Worm (Caenorhabditis elegans) whole organism, mixed stage, embryonic: ENCODE results near the gene W04G3.5.

Experiments used
- M03D4.4 ChIP-seq: sonication (generic microtip); optimal IDR thresholded peaks from 2 replicates; lab custom pipeline; 2017; ENCODE audit warnings: mild to moderate bottlenecking, missing genetic modification characterization, missing compliant biosample characterization
- ceh-39 ChIP-seq: fragments of 150-350 bp; optimal IDR thresholded peaks from 2 replicates; lab custom pipeline; 2014; ENCODE audit warnings: missing biosample characterization, missing genetic modification characterization
- ceh-43 ChIP-seq: fragments of 200-800 bp; sonication (Bioruptor generic); optimal IDR thresholded peaks from 2 replicates; lab custom pipeline; 2018; ENCODE audit warnings: mild to moderate bottlenecking, missing genetic modification characterization, moderate library complexity, missing compliant biosample characterization
- ceh-83 ChIP-seq: fragments of 200-800 bp; sonication (Bioruptor generic); optimal IDR thresholded peaks from 2 replicates; lab custom pipeline; 2018; ENCODE audit warnings: mild to moderate bottlenecking, missing genetic modification characterization, missing compliant biosample characterization
- ces-1 ChIP-seq: fragments of 150-350 bp; optimal IDR thresholded peaks from 2 replicates; lab custom pipeline; 2014; ENCODE audit warnings: missing biosample characterization, missing genetic modification reagents, missing genetic modification characterization
- cnd-1 ChIP-seq: fragments of 200-800 bp; sonication (Bioruptor generic); optimal IDR thresholded peaks from 2 replicates; lab custom pipeline; 2018; ENCODE audit warnings: mild to moderate bottlenecking, missing genetic modification characterization, missing compliant biosample characterization
- drap-1 ChIP-seq: fragments of 200-800 bp; sonication (Bioruptor generic); optimal IDR thresholded peaks from 3 replicates; lab custom pipeline; 2018; ENCODE audit warnings: mild to moderate bottlenecking, missing genetic modification characterization, missing compliant biosample characterization
- elt-1 ChIP-seq: sonication (generic microtip); optimal IDR thresholded peaks from 2 replicates; lab custom pipeline; 2017; ENCODE audit warnings: missing genetic modification characterization, mild to moderate bottlenecking, missing compliant biosample characterization, antibody characterized with exemption, moderate library complexity, borderline replicate concordance; ENCODE audit not compliant: insufficient read depth
- elt-3 ChIP-seq: fragments of 150-350 bp; optimal IDR thresholded peaks from 2 replicates; lab custom pipeline; 2014; ENCODE audit warnings: missing biosample characterization, missing genetic modification characterization
- ham-2 ChIP-seq: fragments of 200-800 bp; sonication (Bioruptor generic); optimal IDR thresholded peaks from 2 replicates; lab custom pipeline; 2018; ENCODE audit warnings: mild to moderate bottlenecking, missing genetic modification characterization, missing compliant biosample characterization
- hlh-1 ChIP-seq: fragments of 150-350 bp; optimal IDR thresholded peaks from 2 replicates; lab custom pipeline; 2014; ENCODE audit warnings: missing biosample characterization, missing genetic modification reagents, missing genetic modification characterization
- lin-13 ChIP-seq: fragments of 150-350 bp; optimal IDR thresholded peaks from 2 replicates; lab custom pipeline; 2014; ENCODE audit warnings: missing biosample characterization, missing genetic modification characterization
- lin-32 ChIP-seq: fragments of 200-800 bp; sonication (Bioruptor generic); optimal IDR thresholded peaks from 2 replicates; lab custom pipeline; 2018; ENCODE audit warnings: mild to moderate bottlenecking, missing genetic modification characterization, missing compliant biosample characterization
- lsy-2 ChIP-seq: fragments of 150-350 bp; optimal IDR thresholded peaks from 2 replicates; lab custom pipeline; 2014; ENCODE audit warnings: missing biosample characterization, missing genetic modification characterization
- mab-5 ChIP-seq: fragments of 150-350 bp; optimal IDR thresholded peaks from 2 replicates; lab custom pipeline; 2014; ENCODE audit warnings: missing biosample characterization, missing genetic modification characterization
- mep-1 ChIP-seq: fragments of 150-350 bp; optimal IDR thresholded peaks from 2 replicates; lab custom pipeline; 2017; ENCODE audit warnings: missing biosample characterization, missing genetic modification reagents, missing genetic modification characterization, inconsistent platforms
- mls-2 ChIP-seq: sonication (generic microtip); optimal IDR thresholded peaks from 2 replicates; lab custom pipeline; 2016; ENCODE audit warnings: mild to moderate bottlenecking, missing genetic modification characterization, moderate library complexity, missing compliant biosample characterization
- nhr-12 ChIP-seq: fragments of 150-350 bp; optimal IDR thresholded peaks from 2 replicates; lab custom pipeline; 2014; ENCODE audit warnings: missing biosample characterization, missing genetic modification characterization
- nhr-2 ChIP-seq: fragments of 150-350 bp; optimal IDR thresholded peaks from 2 replicates; lab custom pipeline; 2014; ENCODE audit warnings: missing biosample characterization, missing genetic modification characterization
- nhr-237 ChIP-seq: fragments of 150-350 bp; optimal IDR thresholded peaks from 2 replicates; lab custom pipeline; 2014; ENCODE audit warnings: missing biosample characterization, missing genetic modification characterization
- nhr-28 ChIP-seq: fragments of 150-350 bp; optimal IDR thresholded peaks from 2 replicates; lab custom pipeline; 2014; ENCODE audit warnings: missing biosample characterization, missing genetic modification characterization
- nhr-76 ChIP-seq: sonication (generic microtip); optimal IDR thresholded peaks from 2 replicates; lab custom pipeline; 2017; ENCODE audit warnings: missing biosample characterization, missing genetic modification characterization
- pha-4 ChIP-seq: fragments of 150-350 bp; optimal IDR thresholded peaks from 2 replicates; lab custom pipeline; 2018; ENCODE audit warnings: missing biosample characterization, missing genetic modification reagents, missing genetic modification characterization
- sem-2 ChIP-seq: fragments of 200-800 bp; sonication (Bioruptor generic); optimal IDR thresholded peaks from 2 replicates; lab custom pipeline; 2018; ENCODE audit warnings: mild to moderate bottlenecking, missing genetic modification characterization, missing compliant biosample characterization
- snpc-4 ChIP-seq: fragments of 150-350 bp; optimal IDR thresholded peaks from 2 replicates; lab custom pipeline; 2014; ENCODE audit warnings: missing biosample characterization, missing genetic modification characterization
- sptf-1 ChIP-seq: sonication (generic microtip); optimal IDR thresholded peaks from 2 replicates; lab custom pipeline; 2017; ENCODE audit warnings: mild to moderate bottlenecking, missing genetic modification characterization, moderate library complexity, missing compliant biosample characterization
- tbx-8 ChIP-seq: fragments of 200-800 bp; sonication (Bioruptor generic); optimal IDR thresholded peaks from 2 replicates; lab custom pipeline; 2018; ENCODE audit warnings: mild to moderate bottlenecking, missing genetic modification characterization, moderate library complexity, missing compliant biosample characterization
- unc-120 ChIP-seq: sonication (generic microtip); optimal IDR thresholded peaks from 2 replicates; lab custom pipeline; 2017; ENCODE audit warnings: missing genetic modification characterization, missing compliant biosample characterization; ENCODE audit not compliant: poor library complexity, severe bottlenecking
- unc-62 ChIP-seq: fragments of 150-350 bp; optimal IDR thresholded peaks from 2 replicates; lab custom pipeline; 2014; ENCODE audit warnings: missing biosample characterization, missing genetic modification reagents, missing genetic modification characterization
- zip-8 ChIP-seq: fragments of 150-350 bp; optimal IDR thresholded peaks from 2 replicates; lab custom pipeline; 2014; ENCODE audit warnings: missing biosample characterization, missing genetic modification characterization
- ztf-11 ChIP-seq: fragments of 150-350 bp; optimal IDR thresholded peaks from 2 replicates; lab custom pipeline; 2014; ENCODE audit warnings: missing biosample characterization, missing genetic modification characterization

Gene W04G3.5

ce11 chrX:11073358-11073757 is at the start of gene W04G3.5:
TSS of gene W04G3.5 (plus strand) at chrX:11073658.
- TF ChIP-seq nhr-12 (tag; lab: Kevin White, UChicago) (no peak), ces-1 (GFP tag; lab: Kevin White, UChicago) (no peak), unc-120 (tag; lab: Kevin White, UChicago) (no peak), mep-1 (tag; lab: Kevin White, UChicago) (no peak), mls-2 (no peak), lin-13 (no peak), nhr-237 (no peak), mab-5 (tag; lab: Kevin White, UChicago) (no peak), lsy-2 (no peak), ceh-83 (GFP tag; lab: Kevin White, UChicago) (no peak), nhr-2 (tag; lab: Kevin White, UChicago) (no peak), M03D4.4 (no peak), lin-32 (GFP tag; lab: Kevin White, UChicago) (no peak), unc-62 (GFP tag; lab: Kevin White, UChicago) (no peak), pha-4 (tag; lab: Kevin White, UChicago) (no peak), sptf-1 (no peak), nhr-28 (tag; lab: Kevin White, UChicago) (no peak), drap-1 (GFP tag; lab: Kevin White, UChicago) (no peak)

ce11 chrX:11028617-11029016 is 44.8 kb upstream of the W04G3.5 start, which contains the start of gene ldb-1:
TSS of gene ldb-1 (plus strand) at chrX:11028917.
- TF ChIP-seq nhr-76 (no peak), zip-8 (tag; lab: Kevin White, UChicago) (no peak), snpc-4 (tag; lab: Kevin White, UChicago) (no peak), mab-5 (tag; lab: Kevin White, UChicago) (no peak), lsy-2 (no peak), ceh-83 (GFP tag; lab: Kevin White, UChicago) (no peak)
- TF ChIP-seq, all 35 proteins: peak for 0

ce11 chrX:11031047-11031695 is 42.3 kb upstream of the W04G3.5 start:
- TF ChIP-seq ces-1 (GFP tag; lab: Kevin White, UChicago), result peak; percentile 86
- TF ChIP-seq drap-1 (GFP tag; lab: Kevin White, UChicago), result peak; percentile 79
- peak; percentile 39 for TF ChIP-seq ceh-39 (tag; lab: Kevin White, UChicago)
- TF ChIP-seq nhr-12 (tag; lab: Kevin White, UChicago), result no peak
- TF ChIP-seq mep-1 (tag; lab: Kevin White, UChicago), result peak; percentile 46
- peak; percentile 86 for TF ChIP-seq unc-62 (GFP tag; lab: Kevin White, UChicago)
- TF ChIP-seq nhr-2 (tag; lab: Kevin White, UChicago), result peak; percentile 70
- peak; percentile 93 for TF ChIP-seq pha-4 (tag; lab: Kevin White, UChicago)
- peak; percentile 23 for TF ChIP-seq unc-120 (tag; lab: Kevin White, UChicago)
- TF ChIP-seq mls-2, result peak; percentile 80
- TF ChIP-seq ham-2, result peak; percentile 99
- TF ChIP-seq ceh-83 (GFP tag; lab: Kevin White, UChicago), result no peak
- peak; percentile 65 for TF ChIP-seq lin-13
- peak; percentile 91 for TF ChIP-seq hlh-1 (tag; lab: Kevin White, UChicago)
- TF ChIP-seq nhr-237, result peak; percentile 79
- TF ChIP-seq cnd-1, result peak; percentile 82
- TF ChIP-seq snpc-4 (tag; lab: Kevin White, UChicago), result no peak
- TF ChIP-seq nhr-28 (tag; lab: Kevin White, UChicago), result no peak
- TF ChIP-seq ztf-11 (tag; lab: Kevin White, UChicago), result peak; percentile 90
- peak; percentile 77 for TF ChIP-seq sptf-1
- peak; percentile 53 for TF ChIP-seq lsy-2
- TF ChIP-seq lin-32 (GFP tag; lab: Kevin White, UChicago), result peak; percentile 63
- peak; percentile 61 for TF ChIP-seq M03D4.4
- TF ChIP-seq nhr-76, result no peak
- no peak for TF ChIP-seq elt-1 (tag; lab: Kevin White, UChicago)
- TF ChIP-seq, all 35 proteins: peak for 19

- TF ChIP-seq ces-1 (GFP tag; lab: Kevin White, UChicago) (peak; percentile 68), elt-3 (tag; lab: Kevin White, UChicago) (no peak)
Observed at ce11 chrX:11031869-11032268, 41.6 kb upstream of the W04G3.5 start.

ce11 chrX:11032412-11032811 is 41.0 kb upstream of the W04G3.5 start:
- TF ChIP-seq mls-2 (no peak), lsy-2 (no peak), ztf-11 (tag; lab: Kevin White, UChicago) (no peak), nhr-76 (no peak), lin-32 (GFP tag; lab: Kevin White, UChicago) (no peak), unc-120 (tag; lab: Kevin White, UChicago) (no peak), M03D4.4 (no peak), sptf-1 (no peak), pha-4 (tag; lab: Kevin White, UChicago) (no peak), drap-1 (GFP tag; lab: Kevin White, UChicago) (no peak), ceh-43 (GFP tag; lab: Kevin White, UChicago) (no peak), mep-1 (tag; lab: Kevin White, UChicago) (no peak), snpc-4 (tag; lab: Kevin White, UChicago) (no peak), nhr-28 (tag; lab: Kevin White, UChicago) (no peak), tbx-8 (GFP tag; lab: Kevin White, UChicago) (no peak), ham-2 (no peak), lin-13 (no peak), ces-1 (GFP tag; lab: Kevin White, UChicago) (no peak), sem-2 (no peak)
